Worm (Caenorhabditis elegans): ENCODE measurements around the gene igdb-3.

Gene igdb-3

ce11 chrX:6355030-6355635 is 30.2 kb upstream of the igdb-3 start, which contains the start of gene C03B1.5:
Gene C03B1.5, plus strand, starts transcription at chrX:6355585.
- TF ChIP-seq ceh-8 (GFP tag; optimal IDR thresholded peaks at IDR 0.05) (no peak), lir-3 (tag; optimal IDR thresholded peaks at IDR 0.05; ENCODE audit: poor library complexity) (no peak), tbx-2 (tag; optimal IDR thresholded peaks at IDR 0.05) (no peak), efl-1 (optimal IDR thresholded peaks at IDR 0.05) (no peak), efl-1 (GFP tag; optimal IDR thresholded peaks at IDR 0.05 in 1 of 2) (peak in 1 of 2 experiments; percentile 91), C16A3.4 (tag; optimal IDR thresholded peaks at IDR 0.05) (no peak), elt-2 (tag; optimal IDR thresholded peaks at IDR 0.05) (peak; percentile 15)

ce11 chrX:6357772-6358171 is 27.5 kb upstream of the igdb-3 start, which contains the start of gene C03B1.10:
Gene C03B1.10, minus strand, starts transcription at chrX:6357872.
- TF ChIP-seq elt-3 (tag; optimal IDR thresholded peaks at IDR 0.05) (no peak), snu-23 (GFP tag; optimal IDR thresholded peaks at IDR 0.05) (no peak), nhr-84 (tag; optimal IDR thresholded peaks at IDR 0.05) (no peak), nhr-85 (tag) (no peak), C16A3.4 (tag; optimal IDR thresholded peaks at IDR 0.05) (no peak), xbp-1 (tag; optimal IDR thresholded peaks at IDR 0.05) (no peak), unc-30 (tag; optimal IDR thresholded peaks at IDR 0.05) (no peak), mab-9 (GFP tag; IDR thresholded peaks at IDR 0.05) (no peak), alr-1 (tag; optimal IDR thresholded peaks at IDR 0.05; ENCODE audit: borderline replicate concordance) (no peak), skn-1 (tag; optimal IDR thresholded peaks at IDR 0.05) (no peak), jun-1 (tag; optimal IDR thresholded peaks at IDR 0.05) (no peak), snpc-4 (tag; optimal IDR thresholded peaks at IDR 0.05) (no peak), fos-1 (tag; optimal IDR thresholded peaks at IDR 0.05) (no peak), pax-3 (tag; optimal IDR thresholded peaks at IDR 0.05) (no peak), efl-1 (optimal IDR thresholded peaks at IDR 0.05) (no peak), efl-1 (GFP tag; optimal IDR thresholded peaks at IDR 0.05 in 1 of 2) (no peak), unc-130 (tag; optimal IDR thresholded peaks at IDR 0.05) (no peak)

- TF ChIP-seq skn-1 (tag; optimal IDR thresholded peaks at IDR 0.05) (no peak), snu-23 (GFP tag; optimal IDR thresholded peaks at IDR 0.05) (no peak)
These were observed 25.2 kb upstream of the igdb-3 start for ce11 chrX:6360077-6360476.

ce11 chrX:6360658-6361057 is 24.6 kb upstream of the igdb-3 start, which contains the start of gene C03B1.14:
Gene C03B1.14, minus strand, starts transcription at chrX:6360758.
- no peak for TF ChIP-seq hlh-4 (tag; optimal IDR thresholded peaks at IDR 0.05)
- TF ChIP-seq mep-1 (tag; optimal IDR thresholded peaks at IDR 0.05) = no peak

ce11 chrX:6364196-6364595 is 21.1 kb upstream of the igdb-3 start, which contains the start of gene C03B1.4:
Gene C03B1.4, plus strand, starts transcription at chrX:6364496.
- TF ChIP-seq efl-1 (optimal IDR thresholded peaks at IDR 0.05) (no peak), efl-1 (GFP tag; optimal IDR thresholded peaks at IDR 0.05 in 1 of 2) (peak in 1 of 2 experiments; percentile 29), lin-15B (tag; optimal IDR thresholded peaks at IDR 0.05) (no peak)

ce11 chrX:6365715-6366114 is 19.6 kb upstream of the igdb-3 start, which contains the start of gene C03B1.3:
Gene C03B1.3, plus strand, starts transcription at chrX:6366015.
- TF ChIP-seq fkh-8 (tag; optimal IDR thresholded peaks at IDR 0.05) (no peak), grh-1 (GFP tag; IDR thresholded peaks at IDR 0.05) (no peak), pax-3 (tag; optimal IDR thresholded peaks at IDR 0.05) (no peak), nhr-85 (tag) (no peak), lin-39 (tag; optimal IDR thresholded peaks at IDR 0.05) (no peak), pag-3 (tag; optimal IDR thresholded peaks at IDR 0.05; ENCODE audit: borderline replicate concordance, insufficient read depth) (no peak), fos-1 (tag; optimal IDR thresholded peaks at IDR 0.05) (no peak)

ce11 chrX:6369717-6370116 is 15.6 kb upstream of the igdb-3 start, which contains the start of gene C03B1.2:
Gene C03B1.2, plus strand, starts transcription at chrX:6370017.
- TF ChIP-seq C04F5.9 (tag; optimal IDR thresholded peaks at IDR 0.05) = no peak
